Fruit fly (Drosophila melanogaster): ENCODE data around the gene ChLD3.

The ChLD3 gene

dm6 chr2L:16727578-16728023 is 11.0 kb upstream of the ChLD3 start, which contains the start of gene VhaSFD (continued):
- TF ChIP-seq CG8944 (GFP tag; optimal IDR thresholded peaks at IDR 0.05) (no peak), nerfin-1 (tag; optimal IDR thresholded peaks at IDR 0.05) (peak; percentile 5), CG9797 (GFP tag; optimal IDR thresholded peaks at IDR 0.05) (peak; percentile 56), CG13287 (GFP tag; IDR thresholded peaks at IDR 0.05; ENCODE audit: partially characterized antibody) (peak; percentile 83), vvl (GFP tag; IDR thresholded peaks at IDR 0.05) (0 out of 2 replicates have a peak, but pooled peaks have one; percentile 48), CG10979 (tag; optimal IDR thresholded peaks at IDR 0.05) (peak; percentile 27), Myb (GFP tag; optimal IDR thresholded peaks at IDR 0.05) (peak; percentile 3), CG18011 (GFP tag; optimal IDR thresholded peaks at IDR 0.05) (no peak), hbn (GFP tag; IDR thresholded peaks at IDR 0.05; ENCODE audit: partially characterized antibody) (peak; percentile 64), CG2202 (tag; optimal IDR thresholded peaks at IDR 0.05) (no peak), klu (GFP tag; IDR thresholded peaks at IDR 0.05) (no peak), caup (GFP tag; optimal IDR thresholded peaks at IDR 0.05; ENCODE audit: severe bottlenecking) (no peak), sug (tag; optimal IDR thresholded peaks at IDR 0.05) (peak; percentile 62), CG14050 (GFP tag; IDR thresholded peaks at IDR 0.05) (no peak), crol (GFP tag; IDR thresholded peaks at IDR 0.05) (peak; percentile 91), Dbx (GFP tag; IDR thresholded peaks at IDR 0.05) (0 out of 3 replicates have a peak, but pooled peaks have one; percentile 14), unpg (GFP tag; optimal IDR thresholded peaks at IDR 0.05) (peak; percentile 5), CG17912 (GFP tag; optimal IDR thresholded peaks at IDR 0.05) (no peak), cwo (GFP tag; optimal IDR thresholded peaks at IDR 0.05) (peak; percentile 62), corto (GFP tag; optimal IDR thresholded peaks at IDR 0.05) (no peak), HLH4C (GFP tag; IDR thresholded peaks at IDR 0.05; ENCODE audit: partially characterized antibody) (peak; percentile 68), CG15011 (GFP tag; optimal IDR thresholded peaks at IDR 0.05) (no peak), sens-2 (GFP tag; IDR thresholded peaks at IDR 0.05) (no peak), NFAT (GFP tag; IDR thresholded peaks at IDR 0.05) (peak; percentile 49; the same call in 1 of the 2 replicates), Doc3 (GFP tag; IDR thresholded peaks at IDR 0.05; ENCODE audit: partially characterized antibody) (peak; percentile 67), gro (GFP tag; optimal IDR thresholded peaks at IDR 0.05) (peak; percentile 10), zfh1 (GFP tag; IDR thresholded peaks at IDR 0.05) (peak; percentile 50; the same call in 2 of the 3 replicates), MESR4 (GFP tag; optimal IDR thresholded peaks at IDR 0.05) (peak; percentile 100), CG17361 (GFP tag; IDR thresholded peaks at IDR 0.05) (0 out of 3 replicates have a peak, but pooled peaks have one; percentile 25), CG1832 (GFP tag; optimal IDR thresholded peaks at IDR 0.05) (no peak), sna (GFP tag; IDR thresholded peaks at IDR 0.05; ENCODE audit: partially characterized antibody) (peak; percentile 71), CG7987 (GFP tag; optimal IDR thresholded peaks at IDR 0.05) (peak; percentile 67), gfzf (GFP tag; optimal IDR thresholded peaks at IDR 0.05) (peak; percentile 19), lbe (GFP tag; optimal IDR thresholded peaks at IDR 0.05) (peak; percentile 61), Max (GFP tag; optimal IDR thresholded peaks at IDR 0.05) (no peak), Usf (GFP tag; optimal IDR thresholded peaks at IDR 0.05) (peak; percentile 29), tna (GFP tag; IDR thresholded peaks at IDR 0.05; ENCODE audit: partially characterized antibody) (peak; percentile 32; the same call in 1 of the 2 replicates), BtbVII (GFP tag; optimal IDR thresholded peaks at IDR 0.05) (peak; percentile 3), her (GFP tag; optimal IDR thresholded peaks at IDR 0.05) (peak; percentile 6), HmgD (GFP tag; optimal IDR thresholded peaks at IDR 0.05) (no peak), CG1024 (GFP tag; IDR thresholded peaks at IDR 0.05) (no peak), CG34422 (GFP tag; IDR thresholded peaks at IDR 0.05) (peak; percentile 71; the same call in 1 of the 3 replicates), Dip3 (GFP tag; optimal IDR thresholded peaks at IDR 0.05) (peak; percentile 6), phol (tag; optimal IDR thresholded peaks at IDR 0.05) (peak; percentile 35), trem (tag; optimal IDR thresholded peaks at IDR 0.05) (peak; percentile 99), CG6765 (GFP tag; optimal IDR thresholded peaks at IDR 0.05) (peak; percentile 62), rib (GFP tag; IDR thresholded peaks at IDR 0.05) (peak; percentile 70), Dip2 (GFP tag; IDR thresholded peaks at IDR 0.05) (no peak), tin (GFP tag; optimal IDR thresholded peaks at IDR 0.05) (peak; percentile 5)

Measured in whole organism, embryonic.